Fruit fly (Drosophila melanogaster) whole organism, embryonic: Measurements from ENCODE around the gene por.

ENCODE experiments used
- Aef1 ChIP-seq: fragments of 200-800 bp; sonication (Bioruptor generic); IDR thresholded peaks from 3 replicates; pipeline ENCODE4 v1.3.6; 2022; ENCODE audit warnings: missing biosample characterization, missing genetic modification characterization
- Blimp-1 ChIP-seq: fragments of 200-800 bp; sonication (Bioruptor generic); optimal IDR thresholded peaks from 3 replicates; lab custom pipeline; 2018; ENCODE audit warnings: missing biosample characterization, missing genetic modification characterization, mild to moderate bottlenecking, moderate library complexity, missing genetic modification reagents
- CG11456 ChIP-seq: fragments of 200-800 bp; sonication (Bioruptor generic); IDR thresholded peaks from 3 replicates; pipeline ENCODE4 v1.3.6; 2022; ENCODE audit warnings: missing biosample characterization, missing genetic modification characterization
- CG13123 ChIP-seq: fragments of 200-800 bp; sonication (Bioruptor generic); optimal IDR thresholded peaks from 2 replicates; lab custom pipeline; 2016; ENCODE audit warnings: missing biosample characterization, missing genetic modification characterization
- CG13894 ChIP-seq: fragments of 200-800 bp; sonication (Bioruptor generic); optimal IDR thresholded peaks from 3 replicates; lab custom pipeline; 2018; ENCODE audit warnings: missing biosample characterization, mild to moderate bottlenecking, missing genetic modification characterization, moderate library complexity
- CG15479 ChIP-seq: fragments of 200-800 bp; sonication (Bioruptor generic); optimal IDR thresholded peaks from 3 replicates; lab custom pipeline; 2019; ENCODE audit warnings: missing biosample characterization, mild to moderate bottlenecking, missing genetic modification characterization, moderate library complexity
- CG18011 ChIP-seq: fragments of 200-800 bp; sonication (Bioruptor generic); optimal IDR thresholded peaks from 2 replicates; lab custom pipeline; 2017; ENCODE audit warnings: missing biosample characterization, missing genetic modification characterization, mild to moderate bottlenecking, moderate library complexity, missing genotype
- CG18262 ChIP-seq: fragments of 200-800 bp; optimal IDR thresholded peaks from 3 replicates; lab custom pipeline; 2019; ENCODE audit warnings: missing biosample characterization, mild to moderate bottlenecking, missing genetic modification characterization, moderate library complexity
- CG1832 ChIP-seq: fragments of 200-800 bp; sonication (Bioruptor generic); optimal IDR thresholded peaks from 2 replicates; lab custom pipeline; 2017; ENCODE audit warnings: missing biosample characterization, mild to moderate bottlenecking, missing genetic modification characterization, inconsistent platforms
- CG2199 ChIP-seq: fragments of 200-800 bp; sonication (Bioruptor generic); IDR thresholded peaks from 3 replicates; pipeline ENCODE4 v1.3.6; 2022; ENCODE audit warnings: missing biosample characterization, missing genetic modification characterization
- CG2712 ChIP-seq: fragments of 200-800 bp; optimal IDR thresholded peaks from 3 replicates; lab custom pipeline; 2019; ENCODE audit warnings: missing biosample characterization, mild to moderate bottlenecking, missing genetic modification characterization, moderate library complexity
- CG34224 ChIP-seq: fragments of 200-800 bp; sonication (Bioruptor generic); IDR thresholded peaks from 3 replicates; pipeline ENCODE4 v1.3.6; 2022; ENCODE audit warnings: missing biosample characterization, missing genetic modification characterization; ENCODE audit not compliant: partially characterized antibody
- CG4360 ChIP-seq: fragments of 200-800 bp; sonication (Bioruptor generic); IDR thresholded peaks from 2 replicates; pipeline ENCODE4 v1.3.6; 2022; ENCODE audit warnings: missing biosample characterization, missing genetic modification characterization
- CG6854 ChIP-seq: fragments of 200-800 bp; sonication (Bioruptor generic); optimal IDR thresholded peaks from 3 replicates; lab custom pipeline; 2017; ENCODE audit warnings: missing biosample characterization, mild to moderate bottlenecking, missing genetic modification characterization
- CG7987 ChIP-seq: fragments of 200-800 bp; sonication (Bioruptor generic); optimal IDR thresholded peaks from 2 replicates; lab custom pipeline; 2018; ENCODE audit warnings: missing biosample characterization, mild to moderate bottlenecking, missing genetic modification characterization, moderate library complexity
- CG8290 ChIP-seq, 3 experiments: fragments of 200-800 bp; sonication (Bioruptor generic); optimal IDR thresholded peaks; 2 replicates each; lab custom pipeline; 2016 to 2019; ENCODE audit warnings: missing biosample characterization in 3 of 3, missing genetic modification characterization in 3 of 3, mild to moderate bottlenecking in 2 of 3, moderate library complexity in 1 of 3
- CG8478 ChIP-seq: fragments of >200 bp; optimal IDR thresholded peaks from 2 replicates; lab custom pipeline; 2018
- CTCF ChIP-seq: fragments of 200-800 bp; sonication (Bioruptor generic); optimal IDR thresholded peaks from 2 replicates; lab custom pipeline; 2017; ENCODE audit warnings: missing biosample characterization, mild to moderate bottlenecking, missing genetic modification characterization, moderate library complexity
- Deaf1 ChIP-seq: fragments of 200-800 bp; optimal IDR thresholded peaks from 3 replicates; lab custom pipeline; 2019; ENCODE audit warnings: missing biosample characterization, mild to moderate bottlenecking, missing genetic modification characterization, moderate library complexity
- Doc2 ChIP-seq: fragments of 200-800 bp; sonication (Bioruptor generic); IDR thresholded peaks from 2 replicates; pipeline ENCODE4 v1.3.6; 2022; ENCODE audit warnings: missing biosample characterization, missing genetic modification characterization
- Ets65A ChIP-seq: fragments of 200-800 bp; sonication (Bioruptor generic); peaks from one replicate; lab custom pipeline; 2016; ENCODE audit warnings: missing biosample characterization, missing genetic modification characterization
- GATAe ChIP-seq: fragments of 200-800 bp; sonication (Bioruptor generic); conservative IDR thresholded peaks from 2 replicates; pipeline ENCODE4 v1.3.6; 2022; ENCODE audit warnings: missing biosample characterization, missing genetic modification characterization
- HLHmδ ChIP-seq: fragments of 200-800 bp; sonication (Bioruptor generic); optimal IDR thresholded peaks from 2 replicates; lab custom pipeline; 2018; ENCODE audit warnings: missing biosample characterization, mild to moderate bottlenecking, missing genetic modification characterization, moderate library complexity
- Hr39 ChIP-seq: fragments of >200 bp; optimal IDR thresholded peaks from 2 replicates; lab custom pipeline; 2017
- Hr51 ChIP-seq, 2 experiments: fragments of 200-800 bp; sonication (Bioruptor generic); optimal IDR thresholded peaks; 2 replicates in 1 of 2; 3 replicates in 1 of 2; lab custom pipeline; 2016 to 2018; ENCODE audit warnings: missing biosample characterization in 2 of 2, missing genetic modification characterization in 2 of 2, mild to moderate bottlenecking in 1 of 2, moderate library complexity in 1 of 2
- Max ChIP-seq: fragments of 200-800 bp; sonication (Bioruptor generic); optimal IDR thresholded peaks from 2 replicates; lab custom pipeline; 2016; ENCODE audit warnings: missing biosample characterization, mild to moderate bottlenecking, missing genetic modification characterization
- Med ChIP-seq: fragments of 200-800 bp; sonication (Bioruptor generic); peaks from one replicate; lab custom pipeline; 2016; ENCODE audit warnings: missing biosample characterization, missing genetic modification characterization, mild to moderate bottlenecking, inconsistent platforms, moderate library complexity
- Myb ChIP-seq: fragments of 200-800 bp; sonication (Bioruptor generic); optimal IDR thresholded peaks from 2 replicates; lab custom pipeline; 2016; ENCODE audit warnings: missing biosample characterization, missing genetic modification characterization
- Nf-YB ChIP-seq: fragments of 200-800 bp; sonication (Bioruptor generic); optimal IDR thresholded peaks from 3 replicates; lab custom pipeline; 2019; ENCODE audit warnings: missing biosample characterization, mild to moderate bottlenecking, missing genetic modification characterization, moderate library complexity
- Nf-YC ChIP-seq: fragments of 200-800 bp; optimal IDR thresholded peaks from 3 replicates; lab custom pipeline; 2019; ENCODE audit warnings: missing biosample characterization, mild to moderate bottlenecking, missing genetic modification characterization, moderate library complexity
- Optix ChIP-seq: fragments of 200-800 bp; sonication (Bioruptor generic); IDR thresholded peaks from 3 replicates; pipeline ENCODE4 v1.3.6; 2022; ENCODE audit warnings: missing biosample characterization, missing genetic modification characterization
- Pdp1 ChIP-seq, 2 experiments: fragments of 200-800 bp; sonication (Bioruptor generic); optimal IDR thresholded peaks; 3 replicates each; lab custom pipeline; 2016; ENCODE audit warnings: missing biosample characterization in 2 of 2, missing genetic modification characterization in 2 of 2, mild to moderate bottlenecking in 1 of 2, moderate library complexity in 1 of 2
- Trl ChIP-seq, 3 experiments: fragments of >200 bp in 2 of 3; fragments of 200-800 bp in 1 of 3; sonication (Bioruptor generic) in 1 of 3; optimal IDR thresholded peaks; 2 replicates in 1 of 3; 3 replicates in 2 of 3; lab custom pipeline; 2016 to 2017; ENCODE audit warnings: missing biosample characterization in 1 of 3, missing genetic modification characterization in 1 of 3
- Xbp1 ChIP-seq: fragments of 200-800 bp; sonication (Bioruptor generic); optimal IDR thresholded peaks from 3 replicates; lab custom pipeline; 2016; ENCODE audit warnings: missing biosample characterization, mild to moderate bottlenecking, missing genetic modification characterization
- ara ChIP-seq: fragments of 200-800 bp; sonication (Bioruptor generic); IDR thresholded peaks from 2 replicates; pipeline ENCODE4 v1.3.6; 2022; ENCODE audit warnings: missing biosample characterization, missing genetic modification characterization
- chm ChIP-seq: fragments of 200-800 bp; sonication (Bioruptor generic); IDR thresholded peaks from 2 replicates; pipeline ENCODE4 v1.3.6; 2022; ENCODE audit warnings: missing biosample characterization, missing genetic modification characterization
- crol ChIP-seq: fragments of 200-800 bp; sonication (Bioruptor generic); IDR thresholded peaks from 2 replicates; pipeline ENCODE4 v1.3.6; 2022; ENCODE audit warnings: missing biosample characterization, missing genetic modification characterization
- ewg ChIP-seq: fragments of 200-800 bp; sonication (Bioruptor generic); optimal IDR thresholded peaks from 3 replicates; lab custom pipeline; 2017; ENCODE audit warnings: mild to moderate bottlenecking, missing biosample characterization, missing genetic modification reagents, missing genetic modification characterization
- fd3F ChIP-seq: fragments of 200-800 bp; sonication (Bioruptor generic); optimal IDR thresholded peaks from 2 replicates; lab custom pipeline; 2018; ENCODE audit warnings: missing biosample characterization, mild to moderate bottlenecking, missing genetic modification characterization, moderate library complexity
- ro ChIP-seq: fragments of 200-800 bp; sonication (Bioruptor generic); IDR thresholded peaks from 2 replicates; pipeline ENCODE4 v1.3.6; 2022; ENCODE audit warnings: missing biosample characterization, missing genetic modification characterization
- scrt ChIP-seq: fragments of 200-800 bp; sonication (Bioruptor generic); optimal IDR thresholded peaks from 2 replicates; lab custom pipeline; 2018; ENCODE audit warnings: missing biosample characterization, mild to moderate bottlenecking, missing genetic modification characterization, moderate library complexity
- sens ChIP-seq: fragments of 200-800 bp; sonication (Bioruptor generic); peaks from one replicate; lab custom pipeline; 2016; ENCODE audit warnings: missing biosample characterization, missing genetic modification characterization
- so ChIP-seq: fragments of 200-800 bp; sonication (Bioruptor generic); IDR thresholded peaks from 3 replicates; pipeline ENCODE4 v1.3.6; 2022; ENCODE audit warnings: missing biosample characterization, missing genetic modification characterization
- stc ChIP-seq: fragments of 200-800 bp; sonication (Bioruptor generic); IDR thresholded peaks from 2 replicates; pipeline ENCODE4 v1.3.6; 2022; ENCODE audit warnings: missing biosample characterization, missing genetic modification characterization
- vvl ChIP-seq: fragments of 200-800 bp; sonication (Bioruptor generic); IDR thresholded peaks from 2 replicates; pipeline ENCODE4 v1.3.6; 2022; ENCODE audit warnings: missing biosample characterization, missing genetic modification characterization
- z ChIP-seq: fragments of 200-800 bp; sonication (Bioruptor generic); IDR thresholded peaks from 3 replicates; pipeline ENCODE4 v1.3.6; 2022; ENCODE audit warnings: missing biosample characterization, missing genetic modification characterization
- zf30C ChIP-seq: fragments of 200-800 bp; sonication (Bioruptor generic); optimal IDR thresholded peaks from 3 replicates; lab custom pipeline; 2018; ENCODE audit warnings: missing biosample characterization, mild to moderate bottlenecking, missing genetic modification characterization

The por gene

dm6 chrX:18357756-18358182, 21.9 kb downstream of the por start (continued):
- TF ChIP-seq CG6854 (GFP tag; lab: Kevin White, UChicago) (no peak), Max (GFP tag; lab: Kevin White, UChicago) (no peak), chm (0 out of 2 replicates have a peak, but pooled peaks have one; percentile 20), HLHmδ (peak; percentile 3), CG11456 (GFP tag; lab: Robert Waterston, UW) (0 out of 3 replicates have a peak, but pooled peaks have one; percentile 34), Ets65A (peak; percentile 90), Xbp1 (GFP tag; lab: Kevin White, UChicago) (no peak), Aef1 (GFP tag; lab: Robert Waterston, UW) (0 out of 3 replicates have a peak, but pooled peaks have one; percentile 13), GATAe (no peak), CG15479 (peak; percentile 52), Pdp1 (GFP tag; optimal IDR thresholded peaks at IDR 0.05; lab: Kevin White, UChicago) (peak in 1 of 2 experiments; percentile 27), CG8478 (lab: Kevin White, UChicago) (peak; percentile 96), scrt (GFP tag; lab: Kevin White, UChicago) (peak; percentile 48), ara (GFP tag; lab: Robert Waterston, UW) (0 out of 2 replicates have a peak, but pooled peaks have one; percentile 45), CG8290 (GFP tag; optimal IDR thresholded peaks at IDR 0.05; lab: Kevin White, UChicago) (no peak), CG8290 (tag; optimal IDR thresholded peaks at IDR 0.05; lab: Kevin White, UChicago) (peak in 1 of 2 experiments; percentile 46), Med (peak; percentile 78), Trl (optimal IDR thresholded peaks at IDR 0.05; lab: Kevin White, UChicago) (peak; percentile 9 to 44), Trl (GFP tag; optimal IDR thresholded peaks at IDR 0.05; lab: Kevin White, UChicago) (no peak), CTCF (peak; percentile 87), Optix (0 out of 3 replicates have a peak, but pooled peaks have one; percentile 30), Myb (GFP tag; lab: Kevin White, UChicago) (no peak), sens (peak; percentile 48), Nf-YB (GFP tag; lab: Kevin White, UChicago) (peak; percentile 40), Nf-YC (tag; lab: Kevin White, UChicago) (peak; percentile 56), Hr51 (GFP tag; optimal IDR thresholded peaks at IDR 0.05; lab: Kevin White, UChicago) (no peak), Blimp-1 (GFP tag; lab: Kevin White, UChicago) (peak; percentile 98), Doc2 (GFP tag; lab: Robert Waterston, UW) (no peak), ro (no peak), CG18011 (GFP tag; lab: Kevin White, UChicago) (no peak), fd3F (GFP tag; lab: Kevin White, UChicago) (no peak), CG13894 (tag; lab: Kevin White, UChicago) (peak; percentile 5), ewg (GFP tag; lab: Kevin White, UChicago) (peak; percentile 1), CG1832 (peak; percentile 50), CG7987 (GFP tag; lab: Kevin White, UChicago) (no peak), stc (no peak), CG13123 (GFP tag; lab: Kevin White, UChicago) (no peak), z (peak; percentile 88), CG18262 (tag; lab: Kevin White, UChicago) (peak; percentile 1), crol (GFP tag; lab: Robert Waterston, UW) (0 out of 2 replicates have a peak, but pooled peaks have one; percentile 31), CG2199 (GFP tag; lab: Robert Waterston, UW) (peak; percentile 88), vvl (0 out of 2 replicates have a peak, but pooled peaks have one; percentile 9), CG34224 (no peak), zf30C (GFP tag; lab: Kevin White, UChicago) (peak; percentile 8), Deaf1 (tag; lab: Kevin White, UChicago) (peak; percentile 97), CG4360 (GFP tag; lab: Robert Waterston, UW) (0 out of 2 replicates have a peak, but pooled peaks have one; percentile 30), Hr39 (peak; percentile 98), so (GFP tag; lab: Robert Waterston, UW) (0 out of 3 replicates have a peak, but pooled peaks have one; percentile 53), CG2712 (tag; lab: Kevin White, UChicago) (peak; percentile 14)
